Fruit fly (Drosophila melanogaster): ENCODE measurements around the gene CG12991.

Gene CG12991

DNA sequence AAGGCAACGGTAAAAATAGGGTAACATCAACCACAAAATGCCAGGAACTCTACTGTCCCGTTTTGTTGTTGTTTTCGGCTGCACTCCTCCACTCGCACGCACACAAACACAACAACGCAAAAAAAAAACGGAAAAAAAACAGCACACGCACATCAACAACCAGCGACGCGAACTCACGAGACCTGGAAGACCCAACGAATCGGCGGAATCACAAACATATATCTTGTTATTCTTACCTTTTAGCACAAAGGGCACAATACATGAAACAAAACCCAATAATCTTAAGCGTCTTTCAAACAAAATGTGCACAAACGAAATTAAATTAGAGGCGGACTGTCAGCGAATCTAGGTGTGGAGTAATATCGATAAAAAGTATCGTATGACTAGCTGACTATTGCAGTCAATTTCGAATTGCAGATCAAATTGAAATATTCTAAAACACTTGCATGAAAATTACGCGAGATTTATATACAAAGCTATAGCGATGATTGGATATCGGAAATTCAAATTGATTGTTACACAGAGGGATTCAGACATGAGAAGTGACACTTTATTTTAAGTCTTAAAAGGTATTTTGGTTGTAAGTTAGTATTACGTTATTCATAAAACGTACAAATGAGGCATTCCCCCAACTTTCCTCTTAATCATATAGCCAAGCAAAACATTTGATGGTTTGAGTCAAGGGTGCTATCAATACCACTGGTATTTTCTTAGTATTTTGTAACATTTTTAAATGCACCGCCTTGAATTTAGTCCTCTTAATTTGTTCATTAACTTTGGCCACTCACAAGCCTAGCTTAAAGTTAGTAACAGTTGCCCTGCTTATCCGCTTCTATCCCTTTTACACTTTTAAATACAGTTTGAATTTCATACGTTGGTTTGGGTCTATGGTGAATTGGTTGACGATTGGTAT is 536 bp upstream of the CG12991 start, which contains the start of gene Ankle2 (continued):
- TF ChIP-seq Hsf (GFP tag; optimal IDR thresholded peaks at IDR 0.05) (no peak), Sry-δ (GFP tag; optimal IDR thresholded peaks at IDR 0.05) (peak; percentile 83), CG6654 (GFP tag; optimal IDR thresholded peaks at IDR 0.05) (peak; percentile 42), CG4854 (GFP tag; optimal IDR thresholded peaks at IDR 0.05) (no peak), tap (tag; optimal IDR thresholded peaks at IDR 0.05) (no peak), Dref (GFP tag; IDR thresholded peaks at IDR 0.05) (peak; percentile 60), kay (GFP tag; optimal IDR thresholded peaks at IDR 0.05) (no peak), CG30403 (GFP tag; optimal IDR thresholded peaks at IDR 0.05) (no peak), CG4360 (GFP tag; IDR thresholded peaks at IDR 0.05) (peak; percentile 68), CG18619 (GFP tag; optimal IDR thresholded peaks at IDR 0.05) (no peak), Doc3 (GFP tag; IDR thresholded peaks at IDR 0.05; ENCODE audit: partially characterized antibody) (peak; percentile 52; the same call in 1 of the 3 replicates), CG7786 (GFP tag; optimal IDR thresholded peaks at IDR 0.05) (no peak)

DNA sequence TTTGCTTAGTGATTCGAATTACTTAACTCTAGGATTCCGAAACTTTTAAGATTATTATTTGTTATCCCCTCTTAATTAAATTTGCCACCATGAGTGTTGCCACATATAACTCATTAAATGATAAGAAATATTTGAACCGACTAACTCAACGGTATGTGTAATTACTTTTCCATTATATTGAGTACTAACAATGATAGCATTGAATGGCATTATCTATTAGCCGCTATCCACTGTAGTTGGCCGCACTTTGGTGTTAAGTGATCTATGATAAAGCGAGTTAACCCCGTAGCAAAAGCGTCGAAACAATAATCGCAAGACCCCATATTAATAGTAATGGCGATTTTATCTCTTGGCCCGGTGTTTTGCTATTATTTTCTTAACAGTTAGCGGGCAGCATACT is 1.3 kb downstream of the CG12991 start:
- TF ChIP-seq exex (tag; optimal IDR thresholded peaks at IDR 0.05) (peak; percentile 92), cad (GFP tag; optimal IDR thresholded peaks at IDR 0.05) (no peak), Doc3 (GFP tag; IDR thresholded peaks at IDR 0.05; ENCODE audit: partially characterized antibody) (no peak), CG31365 (tag; optimal IDR thresholded peaks at IDR 0.05) (no peak), CG18764 (GFP tag; optimal IDR thresholded peaks at IDR 0.05) (no peak), bsh (GFP tag; optimal IDR thresholded peaks at IDR 0.05) (no peak), Gsc (GFP tag; IDR thresholded peaks at IDR 0.05) (no peak), mirr (GFP tag; optimal IDR thresholded peaks at IDR 0.05) (peak; percentile 85)

DNA sequence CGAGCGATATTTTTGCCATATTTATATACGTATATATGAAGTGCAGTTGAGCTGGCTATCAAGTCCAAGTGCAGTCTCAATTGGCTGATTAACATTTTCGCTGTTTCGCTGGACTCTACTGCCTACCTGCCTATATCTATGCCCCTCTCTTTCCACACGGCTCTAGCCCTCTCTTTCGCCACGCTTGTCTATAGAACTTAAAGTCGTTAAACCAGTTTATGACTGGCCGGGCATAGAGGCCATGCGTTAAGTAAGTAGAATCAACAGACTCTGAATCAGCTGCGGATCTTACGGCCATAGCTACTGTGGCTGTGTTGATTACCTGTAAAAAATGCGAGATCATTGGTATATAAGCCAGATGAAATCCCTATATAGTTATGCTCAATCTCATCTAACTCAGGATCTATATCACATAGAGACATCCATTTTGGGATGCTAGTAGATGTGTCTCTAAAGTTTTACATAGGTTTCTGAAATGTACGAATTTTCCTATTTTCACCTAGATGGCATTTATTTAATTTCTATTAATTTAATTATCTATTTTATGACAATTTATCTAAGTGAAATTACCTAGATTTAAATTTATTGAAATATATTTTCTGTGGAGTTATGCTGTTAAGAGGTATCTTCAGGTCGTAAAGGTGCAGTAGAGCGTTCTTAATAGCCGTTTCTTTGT is 2.1 kb downstream of the CG12991 start:
- TF ChIP-seq Atf6 (GFP tag; IDR thresholded peaks at IDR 0.05) (0 out of 2 replicates have a peak, but pooled peaks have one; percentile 10), CG13775 (GFP tag; optimal IDR thresholded peaks at IDR 0.05) (peak; percentile 47), bcd (GFP tag; optimal IDR thresholded peaks at IDR 0.05) (peak; percentile 20), tll (GFP tag; optimal IDR thresholded peaks at IDR 0.05) (no peak), CG32772 (GFP tag; IDR thresholded peaks at IDR 0.05) (no peak), Blimp-1 (GFP tag; optimal IDR thresholded peaks at IDR 0.05) (peak; percentile 40), Bteb2 (GFP tag; optimal IDR thresholded peaks at IDR 0.05) (no peak), H15 (GFP tag; IDR thresholded peaks at IDR 0.05) (no peak), Sox100B (GFP tag; optimal IDR thresholded peaks at IDR 0.05) (peak; percentile 10), nmo (GFP tag; optimal IDR thresholded peaks at IDR 0.05) (peak; percentile 51), ems (GFP tag; optimal IDR thresholded peaks at IDR 0.05) (no peak), Awh (GFP tag; IDR thresholded peaks at IDR 0.05) (no peak), Dad (GFP tag; optimal IDR thresholded peaks at IDR 0.05) (no peak), CG9932 (GFP tag; IDR thresholded peaks at IDR 0.05) (no peak), CG10543 (GFP tag; optimal IDR thresholded peaks at IDR 0.05) (no peak), CG13894 (tag; optimal IDR thresholded peaks at IDR 0.05) (peak; percentile 93), Max (GFP tag; optimal IDR thresholded peaks at IDR 0.05) (peak; percentile 24), zf30C (GFP tag; optimal IDR thresholded peaks at IDR 0.05) (no peak), CG6813 (GFP tag; optimal IDR thresholded peaks at IDR 0.05) (peak; percentile 30), CG1233 (GFP tag; optimal IDR thresholded peaks at IDR 0.05) (no peak), CoRest (tag; optimal IDR thresholded peaks at IDR 0.05) (peak; percentile 37), CG2202 (tag; optimal IDR thresholded peaks at IDR 0.05) (no peak), hbn (GFP tag; IDR thresholded peaks at IDR 0.05; ENCODE audit: partially characterized antibody) (no peak), CG4730 (GFP tag; IDR thresholded peaks at IDR 0.05) (no peak), fd96Cb (tag; optimal IDR thresholded peaks at IDR 0.05) (peak; percentile 32), CG4820 (GFP tag; optimal IDR thresholded peaks at IDR 0.05) (peak; percentile 25)

Data from whole organism, embryonic.